Worm (Caenorhabditis elegans) whole organism, dauer: ENCODE data around the gene D2045.8.

Experiments used
- unc-62 ChIP-seq: sonication (generic microtip); optimal IDR thresholded peaks from 2 replicates; lab custom pipeline; 2017; ENCODE audit warnings: missing biosample characterization, missing genetic modification reagents, missing genetic modification characterization

D2045.8 gene

ce11 chrIII:10479180-10479579 lies 2.9 kb upstream of the D2045.8 start, which contains the start of gene D2045.7:
Gene D2045.7 (plus strand): TSS chrIII:10479480.
- TF ChIP-seq unc-62 (GFP tag; lab: Kevin White, UChicago) = no peak

ce11 chrIII:10481497-10481896 lies 591 bp upstream of the D2045.8 start:
- no peak for TF ChIP-seq unc-62 (GFP tag; lab: Kevin White, UChicago)

- TF ChIP-seq unc-62 (GFP tag; lab: Kevin White, UChicago) = no peak
Observed at ce11 chrIII:10486455-10486854, 4.4 kb downstream of the D2045.8 start.

ce11 chrIII:10488052-10488451 lies 6.0 kb downstream of the D2045.8 start, which contains the start of gene ptr-25:
Gene ptr-25 (plus strand): TSS chrIII:10488124.
- no peak for TF ChIP-seq unc-62 (GFP tag; lab: Kevin White, UChicago)

- no peak for TF ChIP-seq unc-62 (GFP tag; lab: Kevin White, UChicago)
Observed at ce11 chrIII:10503753-10504152, 21.7 kb downstream of the D2045.8 start, which contains the start of gene rab-33. Gene rab-33 (minus strand): TSS chrIII:10503853.

ce11 chrIII:10505182-10505581 lies 23.1 kb downstream of the D2045.8 start, which contains the start of the genes taf-11.3 and urm-1:
Gene taf-11.3 (minus strand): TSS chrIII:10505250.
Gene urm-1 (plus strand): TSS chrIII:10505480.
- no peak for TF ChIP-seq unc-62 (GFP tag; lab: Kevin White, UChicago)

- TF ChIP-seq unc-62 (GFP tag; lab: Kevin White, UChicago) = no peak
Observed at ce11 chrIII:10505943-10506698, 24.0 kb downstream of the D2045.8 start.

- TF ChIP-seq unc-62 (GFP tag; lab: Kevin White, UChicago) = no peak
Observed at ce11 chrIII:10506699-10507248, 24.7 kb downstream of the D2045.8 start, which contains the start of the genes sip-1 and sly-1. Gene sip-1 (minus strand): TSS chrIII:10506801. Gene sly-1 (plus strand): TSS chrIII:10507058.

- no peak for TF ChIP-seq unc-62 (GFP tag; lab: Kevin White, UChicago)
Observed at ce11 chrIII:10512570-10512969, 30.5 kb downstream of the D2045.8 start.

- no peak for TF ChIP-seq unc-62 (GFP tag; lab: Kevin White, UChicago)
Observed at ce11 chrIII:10515751-10516150, 33.7 kb downstream of the D2045.8 start.

- TF ChIP-seq unc-62 (GFP tag; lab: Kevin White, UChicago) = no peak
Observed at ce11 chrIII:10518884-10519283, 36.8 kb downstream of the D2045.8 start.

- no peak for TF ChIP-seq unc-62 (GFP tag; lab: Kevin White, UChicago)
Observed at ce11 chrIII:10519615-10520014, 37.5 kb downstream of the D2045.8 start.

- TF ChIP-seq unc-62 (GFP tag; lab: Kevin White, UChicago) = no peak
Observed at ce11 chrIII:10520523-10520922, 38.4 kb downstream of the D2045.8 start, which contains the start of gene unc-49. Gene unc-49 (plus strand): TSS chrIII:10520762.

ce11 chrIII:10521219-10521618 lies 39.1 kb downstream of the D2045.8 start:
- TF ChIP-seq unc-62 (GFP tag; lab: Kevin White, UChicago) = no peak

- TF ChIP-seq unc-62 (GFP tag; lab: Kevin White, UChicago) = no peak
Observed at ce11 chrIII:10523025-10523424, 40.9 kb downstream of the D2045.8 start.

- TF ChIP-seq unc-62 (GFP tag; lab: Kevin White, UChicago) = no peak
Observed at ce11 chrIII:10524823-10525222, 42.7 kb downstream of the D2045.8 start.
